Worm (Caenorhabditis elegans) whole organism, L4/young adult: ENCODE data around the gene F54D12.1.

Experiments
- W03F9.2 ChIP-seq: fragments of 150-350 bp; optimal IDR thresholded peaks from 2 replicates; lab custom pipeline; 2014; ENCODE audit warnings: missing biosample characterization, missing genetic modification characterization
- dao-5 ChIP-seq: sonication (generic microtip); optimal IDR thresholded peaks from 2 replicates; lab custom pipeline; 2016; ENCODE audit warnings: missing genotype, missing genetic modification characterization, moderate library complexity, missing compliant biosample characterization
- him-1 ChIP-seq: sonication (generic microtip); optimal IDR thresholded peaks from 2 replicates; lab custom pipeline; 2016; ENCODE audit warnings: missing genotype, missing genetic modification reagents, missing genetic modification characterization, missing compliant biosample characterization

Gene F54D12.1

DNA sequence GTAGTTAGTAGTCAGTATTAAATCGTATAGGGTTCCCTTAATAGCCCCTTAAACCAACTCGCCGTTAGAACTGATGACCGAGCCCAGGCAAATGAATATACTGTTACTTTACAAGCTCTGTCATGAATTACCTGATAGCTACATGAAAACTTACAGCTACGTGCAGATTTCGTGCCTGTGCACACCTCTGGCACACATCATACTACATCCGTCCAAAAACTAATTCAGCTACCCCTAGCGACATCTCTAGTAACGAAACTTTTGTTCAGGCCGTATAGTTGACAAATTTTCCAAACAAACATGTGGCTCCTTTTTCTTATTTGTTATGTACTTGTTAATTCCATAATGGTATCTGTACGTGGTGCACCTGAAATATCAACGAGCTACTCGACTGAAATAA, at the start of gene F54D12.1:
TSS of gene F54D12.1 (plus strand) at position 301 of the 400 bp plus-strand sequence.
- TF ChIP-seq W03F9.2 (tag; lab: Kevin White, UChicago) (no peak), him-1 (tag; lab: Kevin White, UChicago) (no peak), dao-5 (tag; lab: Kevin White, UChicago) (no peak)

ce11 chrII:1355480-1355879, 44.7 kb upstream of the F54D12.1 start, which contains the start of gene C13A10.1:
TSS of gene C13A10.1 (minus strand) at chrII:1355649.
- TF ChIP-seq him-1 (tag; lab: Kevin White, UChicago), result no peak
- no peak for TF ChIP-seq dao-5 (tag; lab: Kevin White, UChicago)
- no peak for TF ChIP-seq W03F9.2 (tag; lab: Kevin White, UChicago)

ce11 chrII:1357262-1357661, 42.9 kb upstream of the F54D12.1 start:
- TF ChIP-seq W03F9.2 (tag; lab: Kevin White, UChicago) (no peak), him-1 (tag; lab: Kevin White, UChicago) (no peak), dao-5 (tag; lab: Kevin White, UChicago) (no peak)

DNA sequence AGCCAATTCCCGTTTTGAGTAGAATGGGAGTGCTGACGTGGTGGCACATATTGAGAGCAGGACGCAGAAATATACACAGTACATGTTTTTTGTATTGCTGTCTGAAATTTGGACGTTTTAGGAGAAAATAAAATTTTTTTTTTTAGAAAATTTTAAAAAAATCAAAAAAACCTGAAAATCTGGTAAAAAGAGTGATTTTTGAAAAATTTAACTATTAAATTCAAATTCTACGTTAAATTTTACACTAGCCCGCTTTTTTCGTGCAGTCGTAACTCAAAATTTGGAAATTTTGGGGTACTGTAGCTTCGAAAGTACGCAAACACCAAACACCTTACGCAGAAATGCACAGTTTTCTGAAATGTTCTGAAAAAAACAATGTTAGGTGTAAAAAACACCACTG, 42.3 kb upstream of the F54D12.1 start, which contains the start of gene C13A10.2:
TSS of gene C13A10.2 (minus strand) at position 101 of the 400 bp plus-strand sequence.
- TF ChIP-seq him-1 (tag; lab: Kevin White, UChicago), result no peak
- no peak for TF ChIP-seq dao-5 (tag; lab: Kevin White, UChicago)
- no peak for TF ChIP-seq W03F9.2 (tag; lab: Kevin White, UChicago)

ce11 chrII:1360257-1360656, 39.9 kb upstream of the F54D12.1 start:
- no peak for TF ChIP-seq him-1 (tag; lab: Kevin White, UChicago)
- no peak for TF ChIP-seq W03F9.2 (tag; lab: Kevin White, UChicago)
- TF ChIP-seq dao-5 (tag; lab: Kevin White, UChicago), result no peak

DNA sequence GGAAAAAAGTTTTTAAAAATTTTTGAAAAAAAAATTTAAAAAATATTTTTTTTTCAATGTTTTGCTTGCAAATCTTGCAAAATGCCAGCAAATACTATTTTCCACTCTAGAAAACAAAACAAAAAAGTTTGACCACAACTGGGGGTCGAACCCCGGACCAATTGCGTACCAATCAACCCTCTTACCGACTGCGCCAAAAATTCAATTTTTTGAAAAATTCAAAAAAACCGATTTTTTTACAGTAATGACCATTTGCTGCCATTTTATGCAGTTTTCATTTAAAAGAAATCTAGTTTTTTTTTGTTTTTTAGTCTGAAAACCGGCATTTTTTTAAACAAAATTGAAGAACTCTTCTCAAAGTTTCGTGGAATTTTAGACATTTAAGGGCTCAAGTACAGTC, 37.8 kb upstream of the F54D12.1 start:
- TF ChIP-seq him-1 (tag; lab: Kevin White, UChicago), result no peak
- no peak for TF ChIP-seq W03F9.2 (tag; lab: Kevin White, UChicago)
- TF ChIP-seq dao-5 (tag; lab: Kevin White, UChicago), result no peak

DNA sequence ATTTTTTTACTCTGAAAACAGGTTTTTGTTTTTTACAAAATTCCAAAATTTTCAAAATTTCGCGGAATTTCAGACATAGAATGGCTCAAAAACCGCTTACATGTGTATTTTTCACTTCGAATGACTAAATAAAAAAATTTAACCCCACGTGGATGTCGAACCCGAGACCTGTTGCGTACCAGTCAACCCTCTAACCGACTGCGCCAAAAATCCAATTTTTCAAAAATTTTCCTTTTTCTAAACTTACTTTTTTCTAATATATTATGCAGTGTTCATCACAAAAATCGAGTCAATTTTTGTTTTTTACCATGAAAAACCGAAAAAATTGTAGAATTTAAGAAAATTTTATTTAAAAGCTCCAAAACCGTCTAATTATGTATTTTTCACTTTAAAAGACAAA, 34.2 kb upstream of the F54D12.1 start:
- no peak for TF ChIP-seq W03F9.2 (tag; lab: Kevin White, UChicago)
- TF ChIP-seq him-1 (tag; lab: Kevin White, UChicago), result no peak

DNA sequence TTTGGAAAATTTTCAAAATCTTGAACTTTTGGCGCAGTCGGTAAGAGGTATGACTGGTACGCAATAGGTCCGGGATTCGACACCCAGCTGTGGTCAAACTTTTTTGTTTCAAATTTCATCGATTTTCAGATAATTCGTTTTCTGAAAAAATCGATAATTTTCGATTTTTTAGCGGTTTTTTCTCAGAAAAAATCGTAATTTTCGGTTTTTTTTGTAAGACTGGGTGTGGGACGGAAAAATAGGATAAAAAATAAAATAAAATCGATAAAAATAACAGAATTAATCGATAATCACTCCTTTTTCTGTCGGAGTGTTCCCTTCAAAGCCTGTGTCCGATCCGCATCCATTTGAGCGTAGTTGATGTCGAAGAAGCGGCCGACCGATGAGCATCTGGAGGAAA, 31.4 kb upstream of the F54D12.1 start:
- no peak for TF ChIP-seq him-1 (tag; lab: Kevin White, UChicago)
- no peak for TF ChIP-seq W03F9.2 (tag; lab: Kevin White, UChicago)
- TF ChIP-seq dao-5 (tag; lab: Kevin White, UChicago), result no peak

- TF ChIP-seq him-1 (tag; lab: Kevin White, UChicago), result no peak
- TF ChIP-seq W03F9.2 (tag; lab: Kevin White, UChicago), result no peak
- TF ChIP-seq dao-5 (tag; lab: Kevin White, UChicago), result no peak
Observed at ce11 chrII:1369322-1369721, 30.9 kb upstream of the F54D12.1 start.

DNA sequence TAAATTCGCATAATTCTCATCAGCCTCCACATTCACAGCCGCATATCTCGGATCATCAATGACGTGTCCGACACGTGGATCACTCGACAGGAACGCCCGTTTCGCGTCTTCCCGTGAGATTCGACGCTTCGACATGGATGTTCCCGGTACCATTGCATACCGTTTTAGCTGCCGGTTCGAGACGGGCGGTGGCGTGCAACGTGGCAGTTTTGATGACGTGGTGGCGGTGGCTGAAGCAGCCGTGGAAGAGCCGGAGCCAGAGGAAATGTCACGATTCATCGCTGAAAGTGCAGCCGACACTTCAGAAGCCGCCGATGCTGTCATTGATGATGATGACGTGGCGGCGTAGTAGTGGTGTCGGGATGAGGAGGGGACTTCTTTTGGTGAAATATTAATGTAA, 28.7 kb upstream of the F54D12.1 start:
- TF ChIP-seq dao-5 (tag; lab: Kevin White, UChicago) (no peak), W03F9.2 (tag; lab: Kevin White, UChicago) (no peak), him-1 (tag; lab: Kevin White, UChicago) (no peak)

DNA sequence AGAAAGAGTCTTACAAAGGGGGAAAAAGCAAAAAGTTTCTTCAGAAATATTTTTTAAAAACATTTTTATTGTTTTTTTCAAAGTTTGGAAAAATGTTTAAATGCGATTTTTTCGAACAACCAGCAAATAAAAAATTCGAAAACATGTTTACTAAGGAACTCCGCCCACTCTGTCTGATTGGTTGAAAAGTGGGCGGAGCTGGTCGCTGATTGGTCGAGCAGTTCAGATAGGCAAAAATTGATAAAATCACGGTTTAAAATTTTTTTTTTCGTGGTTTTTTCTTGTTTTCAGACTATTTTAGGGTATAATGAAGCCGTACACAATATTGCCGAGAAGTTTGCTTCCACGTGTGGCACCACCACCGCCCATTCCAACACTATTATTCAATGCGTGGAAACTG, 28.1 kb upstream of the F54D12.1 start:
- TF ChIP-seq W03F9.2 (tag; lab: Kevin White, UChicago) (no peak), dao-5 (tag; lab: Kevin White, UChicago) (no peak), him-1 (tag; lab: Kevin White, UChicago) (no peak)

DNA sequence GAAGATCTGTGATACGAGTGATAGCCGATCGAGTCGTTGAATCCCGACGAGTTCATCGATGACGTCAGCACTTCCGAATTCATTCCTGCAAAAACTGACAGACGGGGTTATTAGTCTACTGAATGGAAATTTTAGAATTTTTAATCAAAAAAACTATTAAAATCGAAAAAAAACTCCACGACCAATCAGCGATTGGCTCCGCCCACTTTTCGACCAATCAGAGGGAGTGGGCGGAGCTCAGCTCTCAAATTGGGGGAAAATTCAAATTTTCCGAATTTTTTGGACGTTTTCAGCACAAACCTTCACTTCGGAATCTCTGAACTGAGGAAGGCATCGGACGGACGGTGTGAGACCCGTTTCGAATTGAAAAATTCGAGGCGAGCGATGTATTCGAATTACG, 27.2 kb upstream of the F54D12.1 start:
- no peak for TF ChIP-seq dao-5 (tag; lab: Kevin White, UChicago)
- TF ChIP-seq W03F9.2 (tag; lab: Kevin White, UChicago), result no peak
- no peak for TF ChIP-seq him-1 (tag; lab: Kevin White, UChicago)

DNA sequence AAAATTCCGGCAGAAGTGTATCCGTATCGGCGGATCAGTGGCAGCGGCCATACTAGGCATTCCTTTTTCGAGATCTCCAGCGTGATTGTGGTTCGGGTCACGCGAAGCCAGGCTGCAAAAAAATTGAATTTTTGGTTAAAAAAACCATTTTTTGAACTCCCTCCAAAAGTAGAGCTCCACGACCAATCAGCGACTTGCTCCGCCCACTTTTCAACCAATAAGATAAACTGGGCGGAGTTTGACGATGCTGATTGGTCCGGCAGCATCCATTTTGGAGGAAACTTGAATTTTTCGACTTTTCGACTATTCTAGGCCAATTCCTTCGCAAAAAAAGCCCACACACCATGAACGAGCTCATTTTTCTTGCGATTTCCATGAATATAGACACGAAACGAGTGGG, 25.7 kb upstream of the F54D12.1 start:
- TF ChIP-seq W03F9.2 (tag; lab: Kevin White, UChicago) (no peak), him-1 (tag; lab: Kevin White, UChicago) (no peak), dao-5 (tag; lab: Kevin White, UChicago) (no peak)

- TF ChIP-seq dao-5 (tag; lab: Kevin White, UChicago) (no peak), W03F9.2 (tag; lab: Kevin White, UChicago) (no peak)
Observed at ce11 chrII:1374889-1375288, 25.3 kb upstream of the F54D12.1 start, which contains the start of gene rog-1. TSS of gene rog-1 (minus strand) at chrII:1374989.
